Worm (Caenorhabditis elegans): ENCODE data around the gene Y55F3AM.13.

Gene Y55F3AM.13

DNA sequence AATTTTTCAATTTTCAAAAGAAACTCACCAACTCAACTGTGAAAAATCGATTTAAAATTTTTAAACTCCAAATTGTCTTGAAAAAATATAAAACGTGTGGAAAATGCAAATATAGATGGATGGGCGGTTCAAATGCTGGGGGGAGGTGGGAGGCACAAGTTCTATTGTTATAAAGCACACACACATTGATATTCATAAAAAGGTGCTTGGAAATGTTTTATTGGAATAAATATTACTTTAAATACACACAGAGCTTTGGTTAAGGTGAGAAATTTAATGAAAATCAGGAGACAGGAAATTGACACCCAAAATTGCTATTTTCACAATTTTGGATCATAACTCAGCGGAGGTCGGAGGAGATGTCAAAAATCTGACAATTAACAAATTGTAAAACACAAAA is 11.8 kb downstream of the Y55F3AM.13 start, which contains the start of gene Y55F3AM.11:
Gene Y55F3AM.11, minus strand, starts transcription at position 101 of the 400 bp plus-strand sequence.
- no peak for TF ChIP-seq tra-4 (tag; optimal IDR thresholded peaks at IDR 0.05)
- no peak for TF ChIP-seq hnd-1 (tag; optimal IDR thresholded peaks at IDR 0.05)
- no peak for TF ChIP-seq B0310.2 (tag; optimal IDR thresholded peaks at IDR 0.05)
- no peak for TF ChIP-seq tbx-37 (GFP tag; conservative IDR thresholded peaks at IDR 0.05)
- TF ChIP-seq ets-7 (tag; optimal IDR thresholded peaks at IDR 0.05), result no peak
- TF ChIP-seq flt-1 (GFP tag; IDR thresholded peaks at IDR 0.05), result no peak
- TF ChIP-seq ama-1 (optimal IDR thresholded peaks at IDR 0.05), result no peak
- no peak for TF ChIP-seq ceh-36 (tag; optimal IDR thresholded peaks at IDR 0.05)
- TF ChIP-seq aly-1 (tag; optimal IDR thresholded peaks at IDR 0.05), result no peak
- TF ChIP-seq hmg-4 (GFP tag; optimal IDR thresholded peaks at IDR 0.05), result no peak
- no peak for TF ChIP-seq pes-1 (GFP tag; IDR thresholded peaks at IDR 0.05)
- TF ChIP-seq sea-1 (GFP tag; conservative IDR thresholded peaks at IDR 0.05), result no peak
- TF ChIP-seq ceh-13 (GFP tag; optimal IDR thresholded peaks at IDR 0.05), result no peak
- TF ChIP-seq scrt-1 (GFP tag; IDR thresholded peaks at IDR 0.05), result no peak
- no peak for TF ChIP-seq hmbx-1 (tag; optimal IDR thresholded peaks at IDR 0.05)
- no peak for TF ChIP-seq F13C5.2 (tag; optimal IDR thresholded peaks at IDR 0.05)
- TF ChIP-seq tbx-11 (GFP tag; IDR thresholded peaks at IDR 0.05), result no peak

DNA sequence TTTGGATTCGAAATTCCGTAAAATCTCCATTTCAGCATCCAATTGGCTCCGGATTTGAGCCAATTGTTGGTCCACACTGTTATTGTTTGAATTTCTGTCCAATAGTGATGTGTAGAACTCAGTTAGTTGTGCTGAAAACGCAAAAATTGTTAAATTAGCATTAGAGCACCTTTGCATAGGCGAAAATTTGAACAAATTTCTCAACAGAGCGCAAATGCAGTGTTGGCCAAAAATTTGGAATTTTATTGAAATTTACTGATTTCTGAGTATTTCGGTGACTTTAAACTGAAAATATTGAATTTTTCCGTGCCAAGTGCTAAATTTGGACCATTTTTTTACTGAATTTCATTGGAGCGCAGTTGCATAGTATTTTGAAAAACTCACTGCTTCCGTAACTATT is 15.6 kb downstream of the Y55F3AM.13 start:
- no peak for TF ChIP-seq ceh-36 (tag; optimal IDR thresholded peaks at IDR 0.05)
- no peak for TF ChIP-seq pes-1 (GFP tag; IDR thresholded peaks at IDR 0.05)
- TF ChIP-seq ets-7 (tag; optimal IDR thresholded peaks at IDR 0.05), result no peak
- no peak for TF ChIP-seq ama-1 (optimal IDR thresholded peaks at IDR 0.05)
- TF ChIP-seq hnd-1 (tag; optimal IDR thresholded peaks at IDR 0.05), result no peak
- TF ChIP-seq aly-1 (tag; optimal IDR thresholded peaks at IDR 0.05), result no peak
- no peak for TF ChIP-seq B0310.2 (tag; optimal IDR thresholded peaks at IDR 0.05)
- no peak for TF ChIP-seq tra-4 (tag; optimal IDR thresholded peaks at IDR 0.05)
- no peak for TF ChIP-seq sea-1 (GFP tag; conservative IDR thresholded peaks at IDR 0.05)
- no peak for TF ChIP-seq tbx-37 (GFP tag; conservative IDR thresholded peaks at IDR 0.05)
- no peak for TF ChIP-seq F13C5.2 (tag; optimal IDR thresholded peaks at IDR 0.05)
- no peak for TF ChIP-seq flt-1 (GFP tag; IDR thresholded peaks at IDR 0.05)
- TF ChIP-seq ceh-13 (GFP tag; optimal IDR thresholded peaks at IDR 0.05), result no peak
- no peak for TF ChIP-seq hmg-4 (GFP tag; optimal IDR thresholded peaks at IDR 0.05)
- TF ChIP-seq tbx-11 (GFP tag; IDR thresholded peaks at IDR 0.05), result no peak
- TF ChIP-seq scrt-1 (GFP tag; IDR thresholded peaks at IDR 0.05), result no peak

ce11 chrIV:1038516-1038915 is 17.6 kb downstream of the Y55F3AM.13 start:
- no peak for TF ChIP-seq tbx-37 (GFP tag; conservative IDR thresholded peaks at IDR 0.05)
- no peak for TF ChIP-seq hmg-4 (GFP tag; optimal IDR thresholded peaks at IDR 0.05)
- no peak for TF ChIP-seq flt-1 (GFP tag; IDR thresholded peaks at IDR 0.05)
- no peak for TF ChIP-seq ceh-36 (tag; optimal IDR thresholded peaks at IDR 0.05)
- TF ChIP-seq hnd-1 (tag; optimal IDR thresholded peaks at IDR 0.05), result no peak
- TF ChIP-seq tra-4 (tag; optimal IDR thresholded peaks at IDR 0.05), result no peak
- no peak for TF ChIP-seq tbx-11 (GFP tag; IDR thresholded peaks at IDR 0.05)
- TF ChIP-seq ama-1 (optimal IDR thresholded peaks at IDR 0.05), result no peak
- TF ChIP-seq ceh-13 (GFP tag; optimal IDR thresholded peaks at IDR 0.05), result no peak
- no peak for TF ChIP-seq hmbx-1 (tag; optimal IDR thresholded peaks at IDR 0.05)
- TF ChIP-seq pes-1 (GFP tag; IDR thresholded peaks at IDR 0.05), result no peak
- no peak for TF ChIP-seq ets-7 (tag; optimal IDR thresholded peaks at IDR 0.05)

DNA sequence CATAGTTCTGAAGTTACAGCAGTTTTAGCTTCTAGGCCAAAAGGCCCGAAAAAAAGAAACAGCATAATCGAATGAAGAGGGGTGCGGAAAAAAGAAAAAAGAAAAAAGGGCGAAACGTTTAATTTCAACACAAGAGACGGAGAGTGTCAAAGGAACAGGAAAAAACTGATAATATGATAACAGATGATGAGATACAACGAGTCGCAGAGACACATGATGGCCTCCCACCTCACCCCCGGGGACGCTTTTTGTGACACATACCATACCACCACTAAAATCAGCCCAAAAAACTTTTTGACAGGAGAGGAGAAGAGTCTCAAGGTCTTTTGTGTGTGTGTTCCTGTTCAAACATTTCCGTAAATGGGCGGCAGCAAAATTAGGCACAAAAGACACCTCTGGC is 21.0 kb downstream of the Y55F3AM.13 start:
- TF ChIP-seq tbx-11 (GFP tag; IDR thresholded peaks at IDR 0.05) (no peak), F13C5.2 (tag; optimal IDR thresholded peaks at IDR 0.05) (no peak), scrt-1 (GFP tag; IDR thresholded peaks at IDR 0.05) (no peak), aly-1 (tag; optimal IDR thresholded peaks at IDR 0.05) (no peak), tbx-37 (GFP tag; conservative IDR thresholded peaks at IDR 0.05) (no peak), ceh-36 (tag; optimal IDR thresholded peaks at IDR 0.05) (no peak), pes-1 (GFP tag; IDR thresholded peaks at IDR 0.05) (no peak), hnd-1 (tag; optimal IDR thresholded peaks at IDR 0.05) (no peak), ceh-13 (GFP tag; optimal IDR thresholded peaks at IDR 0.05) (no peak), tra-4 (tag; optimal IDR thresholded peaks at IDR 0.05) (no peak), flt-1 (GFP tag; IDR thresholded peaks at IDR 0.05) (no peak), ets-7 (tag; optimal IDR thresholded peaks at IDR 0.05) (no peak), hmbx-1 (tag; optimal IDR thresholded peaks at IDR 0.05) (no peak)

DNA sequence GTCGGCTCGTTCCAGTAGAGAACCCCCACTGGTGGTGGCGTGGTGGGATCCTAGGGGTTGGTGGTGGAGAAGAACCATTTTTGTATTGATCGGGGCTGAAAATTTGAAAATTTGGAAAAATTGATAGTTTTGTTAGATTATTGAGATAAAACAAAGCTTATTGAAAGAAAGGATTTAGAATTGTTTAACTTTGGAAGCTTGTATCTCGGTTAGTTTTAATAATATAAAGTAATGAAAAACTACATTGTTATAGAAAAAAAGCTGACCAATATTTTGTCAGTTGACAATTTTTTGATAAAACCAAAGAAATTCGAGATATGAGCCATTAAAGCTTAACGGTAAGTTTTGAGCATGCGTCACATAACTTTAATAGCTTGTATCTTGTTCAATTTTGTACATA is 26.2 kb downstream of the Y55F3AM.13 start, which contains the start of gene abhd-14:
Gene abhd-14, minus strand, starts transcription at position 101 of the 400 bp plus-strand sequence.
- TF ChIP-seq hmbx-1 (tag; optimal IDR thresholded peaks at IDR 0.05), result no peak
- no peak for TF ChIP-seq scrt-1 (GFP tag; IDR thresholded peaks at IDR 0.05)
- TF ChIP-seq B0310.2 (tag; optimal IDR thresholded peaks at IDR 0.05), result no peak
- no peak for TF ChIP-seq tbx-37 (GFP tag; conservative IDR thresholded peaks at IDR 0.05)
- TF ChIP-seq ceh-36 (tag; optimal IDR thresholded peaks at IDR 0.05), result no peak
- no peak for TF ChIP-seq hmg-4 (GFP tag; optimal IDR thresholded peaks at IDR 0.05)
- no peak for TF ChIP-seq flt-1 (GFP tag; IDR thresholded peaks at IDR 0.05)
- TF ChIP-seq pes-1 (GFP tag; IDR thresholded peaks at IDR 0.05), result no peak
- TF ChIP-seq F13C5.2 (tag; optimal IDR thresholded peaks at IDR 0.05), result no peak

DNA sequence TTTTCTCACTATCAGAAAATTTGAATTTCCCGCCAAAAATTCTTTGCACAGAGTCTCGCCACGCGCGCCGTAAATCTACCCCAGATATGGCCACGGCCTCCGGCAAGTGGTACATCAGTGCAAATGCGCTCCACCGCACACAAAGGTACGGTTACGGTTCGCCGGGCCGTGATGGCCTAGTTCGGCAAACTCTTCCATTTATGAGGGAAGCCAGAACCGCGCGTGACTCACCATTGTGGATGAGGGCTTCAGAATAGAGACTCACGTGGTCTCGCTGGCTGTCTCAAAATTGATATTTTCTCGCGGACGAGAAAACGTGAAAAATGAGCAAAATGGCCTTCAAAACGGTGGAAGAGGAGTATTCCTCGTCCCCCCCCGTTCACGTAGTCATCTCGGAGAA is 36.3 kb downstream of the Y55F3AM.13 start:
- TF ChIP-seq tra-4 (tag; optimal IDR thresholded peaks at IDR 0.05) (no peak), scrt-1 (GFP tag; IDR thresholded peaks at IDR 0.05) (no peak), tbx-11 (GFP tag; IDR thresholded peaks at IDR 0.05) (0 out of 2 replicates have a peak, but pooled peaks have one; percentile 29), aly-1 (tag; optimal IDR thresholded peaks at IDR 0.05) (peak; percentile 34), hmbx-1 (tag; optimal IDR thresholded peaks at IDR 0.05) (no peak), pes-1 (GFP tag; IDR thresholded peaks at IDR 0.05) (peak; percentile 7)

DNA sequence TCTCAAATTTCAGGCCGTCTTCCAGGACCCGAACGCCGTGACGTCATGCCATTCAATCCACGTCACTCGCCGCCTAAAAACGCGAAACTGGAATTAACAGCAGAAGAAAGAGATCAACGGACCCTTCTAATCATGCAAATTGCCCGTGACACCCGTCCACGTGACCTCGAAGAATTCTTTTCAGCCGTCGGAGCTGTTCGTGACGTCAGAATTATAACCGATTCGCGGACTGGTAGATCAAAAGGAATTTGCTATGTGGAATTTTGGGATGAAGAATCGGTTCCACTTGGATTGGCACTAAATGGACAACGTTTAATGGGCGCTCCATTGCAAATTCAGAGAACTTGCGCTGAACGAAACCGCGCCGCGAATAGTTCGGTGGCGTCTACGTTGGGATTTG is 40.7 kb downstream of the Y55F3AM.13 start:
- no peak for TF ChIP-seq ceh-13 (GFP tag; optimal IDR thresholded peaks at IDR 0.05)
- no peak for TF ChIP-seq pes-1 (GFP tag; IDR thresholded peaks at IDR 0.05)
- no peak for TF ChIP-seq hmbx-1 (tag; optimal IDR thresholded peaks at IDR 0.05)

DNA sequence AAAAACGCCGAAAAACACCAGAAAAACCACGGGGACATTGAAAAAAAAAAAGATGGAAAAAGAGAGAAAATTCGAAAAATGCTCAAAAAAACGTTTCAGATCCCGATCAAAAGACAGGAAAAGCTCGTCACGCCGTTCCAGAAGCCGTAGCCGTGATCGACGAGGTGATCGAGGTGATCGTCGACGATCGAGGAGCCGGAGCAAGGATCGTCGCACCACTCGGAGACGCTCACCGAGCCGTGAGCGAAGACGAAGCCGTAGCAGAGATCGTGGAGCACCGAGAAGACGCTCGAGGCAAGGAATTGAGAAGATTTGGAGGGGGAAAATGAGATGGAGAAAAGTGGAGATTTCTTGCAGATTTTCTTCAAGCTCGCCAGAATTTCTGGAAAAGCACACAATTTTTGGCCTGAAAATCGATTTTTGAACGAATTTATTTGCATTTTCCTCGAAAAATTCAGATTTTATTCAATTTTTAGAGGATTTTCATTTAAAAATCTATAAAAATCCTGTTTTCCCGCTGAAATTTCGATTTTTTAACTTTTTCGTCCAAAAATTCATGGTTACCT is 42.8 kb downstream of the Y55F3AM.13 start:
- no peak for TF ChIP-seq aly-1 (tag; optimal IDR thresholded peaks at IDR 0.05)
- no peak for TF ChIP-seq F13C5.2 (tag; optimal IDR thresholded peaks at IDR 0.05)
- no peak for TF ChIP-seq B0310.2 (tag; optimal IDR thresholded peaks at IDR 0.05)
- TF ChIP-seq pes-1 (GFP tag; IDR thresholded peaks at IDR 0.05), result no peak
- no peak for TF ChIP-seq flt-1 (GFP tag; IDR thresholded peaks at IDR 0.05)
- TF ChIP-seq hmbx-1 (tag; optimal IDR thresholded peaks at IDR 0.05), result no peak
- TF ChIP-seq tbx-37 (GFP tag; conservative IDR thresholded peaks at IDR 0.05), result no peak
- no peak for TF ChIP-seq tbx-11 (GFP tag; IDR thresholded peaks at IDR 0.05)
- TF ChIP-seq hmg-4 (GFP tag; optimal IDR thresholded peaks at IDR 0.05), result no peak
- no peak for TF ChIP-seq ceh-13 (GFP tag; optimal IDR thresholded peaks at IDR 0.05)
- no peak for TF ChIP-seq ama-1 (optimal IDR thresholded peaks at IDR 0.05)
- TF ChIP-seq ets-7 (tag; optimal IDR thresholded peaks at IDR 0.05), result no peak
- no peak for TF ChIP-seq tra-4 (tag; optimal IDR thresholded peaks at IDR 0.05)
